In the genomic region with DNA sequence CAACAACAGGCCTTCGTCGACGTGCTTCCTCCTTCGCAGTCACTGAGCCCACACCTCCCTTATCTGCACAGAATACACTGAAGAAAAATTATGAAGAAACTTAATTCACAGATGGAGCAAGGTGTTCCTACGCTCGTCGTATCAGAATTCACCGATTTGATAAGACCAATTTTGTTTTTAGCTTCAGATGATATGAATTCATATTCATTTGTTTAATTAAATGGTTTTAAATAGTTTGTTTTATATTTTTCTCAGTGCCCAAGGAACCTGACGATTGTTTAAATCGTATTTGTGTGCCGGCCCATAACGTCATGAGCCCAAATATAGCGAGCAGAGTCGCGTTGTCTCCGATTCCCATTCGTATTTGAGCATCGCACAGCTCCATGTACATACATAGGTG, we compare ENCODE assay signal across 1 fruit fly cellular context.
TF ChIP-seq lines count a peak whose summit lies in the region.

No protein-coding gene starts in this region.

TF ChIP-seq in whole organism, embryonic, 481 proteins besides CTCF, POLR2A, EP300 and RAD21 (continued from another document and continues in another):
- TF ChIP-seq CG15073 (GFP tag; optimal IDR thresholded peaks at IDR 0.05; lab: Kevin White, UChicago): no peak
- TF ChIP-seq CG17385 (GFP tag; optimal IDR thresholded peaks at IDR 0.05; lab: Kevin White, UChicago): peak; percentile 47
- no peak for TF ChIP-seq Opbp (GFP tag; IDR thresholded peaks at IDR 0.05; lab: Robert Waterston, UW; ENCODE audit: partially characterized antibody)
- TF ChIP-seq ro (GFP tag; IDR thresholded peaks at IDR 0.05; lab: Robert Waterston, UW): peak; percentile 37; the same call in 1 of the 2 replicates
- peak; percentile 57 for TF ChIP-seq onecut (GFP tag; IDR thresholded peaks at IDR 0.05; lab: Robert Waterston, UW)
- no peak for TF ChIP-seq zen2 (GFP tag; IDR thresholded peaks at IDR 0.05; lab: Robert Waterston, UW; ENCODE audit: partially characterized antibody)
- no peak for TF ChIP-seq CG6654 (GFP tag; optimal IDR thresholded peaks at IDR 0.05; lab: Kevin White, UChicago)
- TF ChIP-seq mirr (GFP tag; optimal IDR thresholded peaks at IDR 0.05; lab: Kevin White, UChicago): no peak
- peak in 1 of 2 experiments; percentile 77 for TF ChIP-seq tll (GFP tag; optimal IDR thresholded peaks at IDR 0.05; lab: Kevin White, UChicago)
- TF ChIP-seq gcm2 (GFP tag; optimal IDR thresholded peaks at IDR 0.05; lab: Kevin White, UChicago): peak; percentile 16
- TF ChIP-seq CG13296 (GFP tag; optimal IDR thresholded peaks at IDR 0.05; lab: Kevin White, UChicago): no peak
- peak; percentile 26 for TF ChIP-seq CG4707 (GFP tag; optimal IDR thresholded peaks at IDR 0.05; lab: Kevin White, UChicago)
- peak; percentile 17 for TF ChIP-seq CG9817 (tag; optimal IDR thresholded peaks at IDR 0.05; lab: Kevin White, UChicago)
- TF ChIP-seq ind (GFP tag; optimal IDR thresholded peaks at IDR 0.05; lab: Kevin White, UChicago): peak; percentile 37
- TF ChIP-seq Nf-YC (tag; optimal IDR thresholded peaks at IDR 0.05; lab: Kevin White, UChicago): no peak
- TF ChIP-seq CG8089 (GFP tag; optimal IDR thresholded peaks at IDR 0.05; lab: Kevin White, UChicago): peak; percentile 46
- TF ChIP-seq CG11696 (GFP tag; IDR thresholded peaks at IDR 0.05; lab: Robert Waterston, UW): no peak
- TF ChIP-seq Tbp (GFP tag; optimal IDR thresholded peaks at IDR 0.05; lab: Kevin White, UChicago): no peak
- TF ChIP-seq CG17802 (tag; optimal IDR thresholded peaks at IDR 0.05; lab: Kevin White, UChicago): no peak
- peak; percentile 54 for TF ChIP-seq lmd (GFP tag; IDR thresholded peaks at IDR 0.05; lab: Robert Waterston, UW)
- TF ChIP-seq sug (tag; optimal IDR thresholded peaks at IDR 0.05; lab: Kevin White, UChicago): no peak
- peak; percentile 31 for TF ChIP-seq CG10366 (GFP tag; IDR thresholded peaks at IDR 0.05; lab: Robert Waterston, UW)
- peak; percentile 71 for TF ChIP-seq CG6689 (GFP tag; IDR thresholded peaks at IDR 0.05; lab: Robert Waterston, UW)
- TF ChIP-seq ato (GFP tag; IDR thresholded peaks at IDR 0.05; lab: Robert Waterston, UW; ENCODE audit: partially characterized antibody): no peak
- peak; percentile 43 for TF ChIP-seq bcd (GFP tag; optimal IDR thresholded peaks at IDR 0.05; lab: Kevin White, UChicago)
- TF ChIP-seq nom (GFP tag; optimal IDR thresholded peaks at IDR 0.05; lab: Kevin White, UChicago): no peak
- TF ChIP-seq CG4360 (GFP tag; IDR thresholded peaks at IDR 0.05; lab: Robert Waterston, UW): no peak
- TF ChIP-seq CoRest (tag; optimal IDR thresholded peaks at IDR 0.05; lab: Kevin White, UChicago): peak; percentile 57
- no peak for TF ChIP-seq mld (GFP tag; IDR thresholded peaks at IDR 0.05; lab: Robert Waterston, UW; ENCODE audit: partially characterized antibody)
- peak; percentile 94 for TF ChIP-seq CG15696 (tag; optimal IDR thresholded peaks at IDR 0.05; lab: Kevin White, UChicago)
- TF ChIP-seq fru (optimal IDR thresholded peaks at IDR 0.05; lab: Kevin White, UChicago): no peak
- no peak for TF ChIP-seq CG11560 (tag; IDR thresholded peaks at IDR 0.05; lab: Robert Waterston, UW)
- TF ChIP-seq CG17328 (GFP tag; IDR thresholded peaks at IDR 0.05; lab: Robert Waterston, UW): peak; percentile 66
- peak; percentile 79 for TF ChIP-seq CG14710 (tag; optimal IDR thresholded peaks at IDR 0.05; lab: Kevin White, UChicago)
- peak; percentile 53 for TF ChIP-seq CG1792 (GFP tag; optimal IDR thresholded peaks at IDR 0.05; lab: Kevin White, UChicago)
- TF ChIP-seq CG12659 (GFP tag; optimal IDR thresholded peaks at IDR 0.05; lab: Kevin White, UChicago): peak; percentile 35
- no peak for TF ChIP-seq CG14014 (GFP tag; IDR thresholded peaks at IDR 0.05; lab: Robert Waterston, UW)
- peak; percentile 49 for TF ChIP-seq CG17359 (tag; optimal IDR thresholded peaks at IDR 0.05; lab: Kevin White, UChicago)
- TF ChIP-seq disco-r (GFP tag; optimal IDR thresholded peaks at IDR 0.05; lab: Kevin White, UChicago): no peak
- TF ChIP-seq jigr1 (GFP tag; IDR thresholded peaks at IDR 0.05; lab: Robert Waterston, UW): no peak
- TF ChIP-seq CG17829 (tag; optimal IDR thresholded peaks at IDR 0.05; lab: Kevin White, UChicago): peak; percentile 86
- TF ChIP-seq CG1529 (GFP tag; optimal IDR thresholded peaks at IDR 0.05; lab: Kevin White, UChicago): peak; percentile 28
- TF ChIP-seq Sry-δ (GFP tag; optimal IDR thresholded peaks at IDR 0.05; lab: Kevin White, UChicago): peak; percentile 20
- peak; percentile 58 for TF ChIP-seq Mad (GFP tag; optimal IDR thresholded peaks at IDR 0.05; lab: Kevin White, UChicago)
- TF ChIP-seq CG18011 (GFP tag; optimal IDR thresholded peaks at IDR 0.05; lab: Kevin White, UChicago): no peak
- TF ChIP-seq Meics (GFP tag; optimal IDR thresholded peaks at IDR 0.05; lab: Kevin White, UChicago): peak; percentile 42
- no peak for TF ChIP-seq hth (optimal IDR thresholded peaks at IDR 0.05; lab: Kevin White, UChicago)
- TF ChIP-seq Poxn (GFP tag; IDR thresholded peaks at IDR 0.05; lab: Robert Waterston, UW): no peak
- peak; percentile 46 for TF ChIP-seq Atf-2 (GFP tag; optimal IDR thresholded peaks at IDR 0.05; lab: Kevin White, UChicago)
- TF ChIP-seq row (GFP tag; IDR thresholded peaks at IDR 0.05; lab: Robert Waterston, UW): peak; percentile 75
- TF ChIP-seq kay (GFP tag; optimal IDR thresholded peaks at IDR 0.05; lab: Kevin White, UChicago): no peak
- no peak for TF ChIP-seq hbn (GFP tag; IDR thresholded peaks at IDR 0.05; lab: Robert Waterston, UW; ENCODE audit: partially characterized antibody)
- 0 out of 3 replicates have a peak, but pooled peaks have one; percentile 21 for TF ChIP-seq so (GFP tag; IDR thresholded peaks at IDR 0.05; lab: Robert Waterston, UW)
- TF ChIP-seq CG34376 (GFP tag; optimal IDR thresholded peaks at IDR 0.05; lab: Kevin White, UChicago): no peak
- no peak for TF ChIP-seq Awh (GFP tag; IDR thresholded peaks at IDR 0.05; lab: Robert Waterston, UW)
- peak; percentile 65 for TF ChIP-seq Spps (tag; optimal IDR thresholded peaks at IDR 0.05; lab: Kevin White, UChicago)
- TF ChIP-seq Hmr (GFP tag; optimal IDR thresholded peaks at IDR 0.05; lab: Kevin White, UChicago): peak; percentile 28
- TF ChIP-seq CG16815 (GFP tag; optimal IDR thresholded peaks at IDR 0.05; lab: Kevin White, UChicago): peak; percentile 75
- TF ChIP-seq CG34422 (GFP tag; IDR thresholded peaks at IDR 0.05; lab: Robert Waterston, UW): peak; percentile 59; the same call in 1 of the 3 replicates
- no peak for TF ChIP-seq MTF-1 (GFP tag; optimal IDR thresholded peaks at IDR 0.05; lab: Kevin White, UChicago; ENCODE audit: borderline replicate concordance)
- TF ChIP-seq HHEX (GFP tag; optimal IDR thresholded peaks at IDR 0.05; lab: Kevin White, UChicago): peak; percentile 20
- peak; percentile 71 for TF ChIP-seq az2 (GFP tag; optimal IDR thresholded peaks at IDR 0.05; lab: Kevin White, UChicago)
- no peak for TF ChIP-seq gce (GFP tag; IDR thresholded peaks at IDR 0.05; lab: Robert Waterston, UW)
- TF ChIP-seq CG2712 (tag; optimal IDR thresholded peaks at IDR 0.05; lab: Kevin White, UChicago): peak; percentile 85
- TF ChIP-seq CG1233 (GFP tag; optimal IDR thresholded peaks at IDR 0.05; lab: Kevin White, UChicago): peak; percentile 55
- TF ChIP-seq CG6791 (GFP tag; IDR thresholded peaks at IDR 0.05; lab: Robert Waterston, UW; ENCODE audit: partially characterized antibody): no peak
- no peak for TF ChIP-seq da (GFP tag; optimal IDR thresholded peaks at IDR 0.05; lab: Kevin White, UChicago)
- no peak for TF ChIP-seq Nf-YB (GFP tag; optimal IDR thresholded peaks at IDR 0.05; lab: Kevin White, UChicago)
- TF ChIP-seq CG11456 (GFP tag; IDR thresholded peaks at IDR 0.05; lab: Robert Waterston, UW): 0 out of 3 replicates have a peak, but pooled peaks have one; percentile 37
- TF ChIP-seq shn (GFP tag; optimal IDR thresholded peaks at IDR 0.05; lab: Kevin White, UChicago): peak; percentile 24
- TF ChIP-seq otp (GFP tag; IDR thresholded peaks at IDR 0.05; lab: Robert Waterston, UW): peak; percentile 29; the same call in 1 of the 3 replicates
- TF ChIP-seq CG13894 (tag; optimal IDR thresholded peaks at IDR 0.05; lab: Kevin White, UChicago): no peak
- TF ChIP-seq Dfd (GFP tag; optimal IDR thresholded peaks at IDR 0.05; lab: Kevin White, UChicago): no peak
- no peak for TF ChIP-seq kah (GFP tag; optimal IDR thresholded peaks at IDR 0.05; lab: Kevin White, UChicago)
- no peak for TF ChIP-seq CG10321 (GFP tag; IDR thresholded peaks at IDR 0.05; lab: Robert Waterston, UW)
- TF ChIP-seq CG8359 (GFP tag; optimal IDR thresholded peaks at IDR 0.05; lab: Kevin White, UChicago; ENCODE audit: borderline replicate concordance): no peak
- peak; percentile 43 for TF ChIP-seq Six4 (GFP tag; optimal IDR thresholded peaks at IDR 0.05; lab: Kevin White, UChicago)
- no peak for TF ChIP-seq run (tag; optimal IDR thresholded peaks at IDR 0.05; lab: Kevin White, UChicago)
- no peak for TF ChIP-seq dimm (GFP tag; IDR thresholded peaks at IDR 0.05; lab: Robert Waterston, UW)
- TF ChIP-seq Camta (GFP tag; optimal IDR thresholded peaks at IDR 0.05; lab: Kevin White, UChicago): peak; percentile 65
- no peak for TF ChIP-seq Trl (optimal IDR thresholded peaks at IDR 0.05; lab: Kevin White, UChicago)
- peak; percentile 56 for TF ChIP-seq Trl (GFP tag; optimal IDR thresholded peaks at IDR 0.05; lab: Kevin White, UChicago)
- TF ChIP-seq CG7745 (tag; optimal IDR thresholded peaks at IDR 0.05; lab: Kevin White, UChicago): no peak
- no peak; the same call in 2 of the 3 replicates for TF ChIP-seq H15 (GFP tag; IDR thresholded peaks at IDR 0.05; lab: Robert Waterston, UW)
- peak; percentile 2 for TF ChIP-seq Bteb2 (GFP tag; optimal IDR thresholded peaks at IDR 0.05; lab: Kevin White, UChicago)
- TF ChIP-seq CG31441 (GFP tag; IDR thresholded peaks at IDR 0.05; lab: Robert Waterston, UW): peak; percentile 85
- no peak for TF ChIP-seq pfk (GFP tag; optimal IDR thresholded peaks at IDR 0.05; lab: Kevin White, UChicago)
- TF ChIP-seq CG14050 (GFP tag; IDR thresholded peaks at IDR 0.05; lab: Robert Waterston, UW): 0 out of 3 replicates have a peak, but pooled peaks have one; percentile 12
- TF ChIP-seq lilli (GFP tag; optimal IDR thresholded peaks at IDR 0.05; lab: Kevin White, UChicago): peak; percentile 73
- TF ChIP-seq maf-S (GFP tag; optimal IDR thresholded peaks at IDR 0.05; lab: Kevin White, UChicago): peak; percentile 22
- TF ChIP-seq vfl (GFP tag; optimal IDR thresholded peaks at IDR 0.05; lab: Kevin White, UChicago): no peak
- TF ChIP-seq ap (GFP tag; IDR thresholded peaks at IDR 0.05; lab: Robert Waterston, UW): 0 out of 2 replicates have a peak, but pooled peaks have one; percentile 12
- no peak for TF ChIP-seq Fer2 (tag; optimal IDR thresholded peaks at IDR 0.05; lab: Kevin White, UChicago)
- peak; percentile 82 for TF ChIP-seq vvl (GFP tag; IDR thresholded peaks at IDR 0.05; lab: Robert Waterston, UW)
- peak; percentile 18 for TF ChIP-seq tx (GFP tag; optimal IDR thresholded peaks at IDR 0.05; lab: Kevin White, UChicago)
- TF ChIP-seq croc (GFP tag; conservative IDR thresholded peaks at IDR 0.05; lab: Robert Waterston, UW): peak; percentile 69
- peak; percentile 92 for TF ChIP-seq CG9727 (GFP tag; optimal IDR thresholded peaks at IDR 0.05; lab: Kevin White, UChicago)
- TF ChIP-seq Ets65A (GFP tag; lab: Kevin White, UChicago): peak; percentile 96
- TF ChIP-seq CG7556 (GFP tag; optimal IDR thresholded peaks at IDR 0.05; lab: Kevin White, UChicago): peak; percentile 63
- peak; percentile 13 for TF ChIP-seq CG18476 (GFP tag; optimal IDR thresholded peaks at IDR 0.05; lab: Kevin White, UChicago)
- TF ChIP-seq HLH4C (GFP tag; IDR thresholded peaks at IDR 0.05; lab: Robert Waterston, UW; ENCODE audit: partially characterized antibody): no peak
- TF ChIP-seq Bdp1 (GFP tag; optimal IDR thresholded peaks at IDR 0.05; lab: Kevin White, UChicago): peak; percentile 19
- TF ChIP-seq CG9932 (GFP tag; IDR thresholded peaks at IDR 0.05; lab: Robert Waterston, UW): no peak
- TF ChIP-seq fd3F (GFP tag; optimal IDR thresholded peaks at IDR 0.05; lab: Kevin White, UChicago): no peak
- no peak for TF ChIP-seq pita (GFP tag; optimal IDR thresholded peaks at IDR 0.05; lab: Kevin White, UChicago)
- peak; percentile 72 for TF ChIP-seq Hsf (GFP tag; optimal IDR thresholded peaks at IDR 0.05; lab: Kevin White, UChicago)
- no peak for TF ChIP-seq GATAe (GFP tag; conservative IDR thresholded peaks at IDR 0.05; lab: Robert Waterston, UW)
- no peak for TF ChIP-seq BEAF-32 (GFP tag; optimal IDR thresholded peaks at IDR 0.05; lab: Kevin White, UChicago)
- TF ChIP-seq B-H2 (GFP tag; optimal IDR thresholded peaks at IDR 0.05; lab: Kevin White, UChicago): no peak
- TF ChIP-seq p53 (GFP tag; optimal IDR thresholded peaks at IDR 0.05; lab: Kevin White, UChicago): no peak
- TF ChIP-seq CG12071 (GFP tag; optimal IDR thresholded peaks at IDR 0.05; lab: Kevin White, UChicago): no peak
- no peak for TF ChIP-seq org-1 (GFP tag; optimal IDR thresholded peaks at IDR 0.05; lab: Kevin White, UChicago)
- TF ChIP-seq ken (GFP tag; IDR thresholded peaks at IDR 0.05; lab: Robert Waterston, UW): no peak
- TF ChIP-seq sim (GFP tag; IDR thresholded peaks at IDR 0.05; lab: Robert Waterston, UW): peak; percentile 40; the same call in 1 of the 2 replicates
- no peak for TF ChIP-seq CG31365 (tag; optimal IDR thresholded peaks at IDR 0.05; lab: Kevin White, UChicago)
- peak; percentile 42; the same call in 1 of the 2 replicates for TF ChIP-seq Ptx1 (GFP tag; IDR thresholded peaks at IDR 0.05; lab: Robert Waterston, UW)
- TF ChIP-seq CG6254 (GFP tag; optimal IDR thresholded peaks at IDR 0.05; lab: Kevin White, UChicago): peak; percentile 61
- no peak for TF ChIP-seq Stat92E (GFP tag; optimal IDR thresholded peaks at IDR 0.05; lab: Kevin White, UChicago)
- TF ChIP-seq amos (GFP tag; IDR thresholded peaks at IDR 0.05; lab: Robert Waterston, UW; ENCODE audit: partially characterized antibody): no peak
- TF ChIP-seq lbe (GFP tag; optimal IDR thresholded peaks at IDR 0.05; lab: Kevin White, UChicago): no peak
- no peak for TF ChIP-seq Lim3 (GFP tag; IDR thresholded peaks at IDR 0.05; lab: Robert Waterston, UW)
- no peak for TF ChIP-seq sc (optimal IDR thresholded peaks at IDR 0.05; lab: Kevin White, UChicago)
- peak; percentile 21 for TF ChIP-seq sc (GFP tag; optimal IDR thresholded peaks at IDR 0.05; lab: Kevin White, UChicago)
- TF ChIP-seq gcm (GFP tag; optimal IDR thresholded peaks at IDR 0.05; lab: Kevin White, UChicago): peak; percentile 51
- TF ChIP-seq emc (GFP tag; optimal IDR thresholded peaks at IDR 0.05; lab: Kevin White, UChicago): no peak
- TF ChIP-seq usp (GFP tag; optimal IDR thresholded peaks at IDR 0.05; lab: Kevin White, UChicago): no peak
- no peak for TF ChIP-seq stwl (tag; optimal IDR thresholded peaks at IDR 0.05; lab: Kevin White, UChicago)
- TF ChIP-seq ems (GFP tag; optimal IDR thresholded peaks at IDR 0.05; lab: Kevin White, UChicago): peak; percentile 14
